Fruit fly (Drosophila melanogaster) whole organism, embryonic: ENCODE measurements around the gene CG31189.

Source experiments
- Ada2b ChIP-seq: fragments of 200-800 bp; sonication (Bioruptor generic); IDR thresholded peaks from 2 replicates; pipeline ENCODE4 v1.3.6; 2022; ENCODE audit warnings: missing biosample characterization, missing genetic modification characterization
- Blimp-1 ChIP-seq: fragments of 200-800 bp; sonication (Bioruptor generic); optimal IDR thresholded peaks from 3 replicates; lab custom pipeline; 2018; ENCODE audit warnings: missing biosample characterization, missing genetic modification characterization, mild to moderate bottlenecking, moderate library complexity, missing genetic modification reagents
- MTF-1 ChIP-seq: fragments of 200-800 bp; sonication (Bioruptor generic); optimal IDR thresholded peaks from 2 replicates; lab custom pipeline; 2018; ENCODE audit warnings: missing biosample characterization, mild to moderate bottlenecking, missing genetic modification characterization, borderline replicate concordance
- gcm2 ChIP-seq: fragments of 200-800 bp; sonication (Bioruptor generic); optimal IDR thresholded peaks from 2 replicates; lab custom pipeline; 2016; ENCODE audit warnings: missing biosample characterization, missing genetic modification characterization
- jumu ChIP-seq: fragments of 200-800 bp; sonication (Bioruptor generic); optimal IDR thresholded peaks from 3 replicates; lab custom pipeline; 2016; ENCODE audit warnings: missing biosample characterization, missing genetic modification characterization
- oc ChIP-seq: fragments of 200-800 bp; sonication (Bioruptor generic); optimal IDR thresholded peaks from 2 replicates; lab custom pipeline; 2018; ENCODE audit warnings: missing biosample characterization, mild to moderate bottlenecking, missing genetic modification characterization, moderate library complexity
- peb ChIP-seq: fragments of 200-800 bp; sonication (Bioruptor generic); IDR thresholded peaks from 2 replicates; pipeline ENCODE4 v1.3.6; 2022; ENCODE audit warnings: missing biosample characterization, missing genetic modification characterization
- psq ChIP-seq: fragments of 200-800 bp; sonication (Bioruptor generic); optimal IDR thresholded peaks from 2 replicates; lab custom pipeline; 2017; ENCODE audit warnings: missing biosample characterization, missing genetic modification characterization
- pzg ChIP-seq: fragments of 200-800 bp; sonication (Bioruptor generic); optimal IDR thresholded peaks from 3 replicates; lab custom pipeline; 2018; ENCODE audit warnings: missing biosample characterization, mild to moderate bottlenecking, missing genetic modification characterization, moderate library complexity
- so ChIP-seq: fragments of 200-800 bp; sonication (Bioruptor generic); IDR thresholded peaks from 3 replicates; pipeline ENCODE4 v1.3.6; 2022; ENCODE audit warnings: missing biosample characterization, missing genetic modification characterization

- no peak for TF ChIP-seq gcm2 (GFP tag; lab: Kevin White, UChicago)
- TF ChIP-seq psq (GFP tag; lab: Kevin White, UChicago), result no peak
- TF ChIP-seq peb (GFP tag; lab: Robert Waterston, UW), result no peak
- no peak for TF ChIP-seq jumu
- no peak for TF ChIP-seq oc (tag; lab: Kevin White, UChicago)
- no peak for TF ChIP-seq Ada2b (GFP tag; lab: Robert Waterston, UW)
- TF ChIP-seq MTF-1 (GFP tag; lab: Kevin White, UChicago), result no peak
- TF ChIP-seq Blimp-1 (GFP tag; lab: Kevin White, UChicago), result no peak
- TF ChIP-seq pzg, result no peak
- no peak for TF ChIP-seq so
Observed at dm6 chr3R:21043549-21044118, 2.0 kb downstream of the CG31189 start, which contains the start of gene CG12278.
